Fruit fly (Drosophila melanogaster) Kc167 (cell line): Measurements from ENCODE around the gene CG43249.

Source experiments
- Myc ChIP-seq: fragments of >200 bp; optimal IDR thresholded peaks from 2 replicates; lab custom pipeline; 2017; ENCODE audit warnings: missing external identifiers
- h ChIP-seq: fragments of >200 bp; optimal IDR thresholded peaks from 3 replicates; lab custom pipeline; 2018; ENCODE audit warnings: missing external identifiers
- insv ChIP-seq: fragments of >200 bp; optimal IDR thresholded peaks from 3 replicates; lab custom pipeline; 2018; ENCODE audit warnings: missing external identifiers
- psq ChIP-seq: fragments of >200 bp; optimal IDR thresholded peaks from 2 replicates; lab custom pipeline; 2017; ENCODE audit warnings: missing external identifiers

dm6 chr3L:16331633-16332032 is 27.6 kb downstream of the CG43249 start, which contains the start of gene retinin:
- no peak for TF ChIP-seq Myc (lab: Kevin White, UChicago)
- no peak for TF ChIP-seq psq
- no peak for TF ChIP-seq h (lab: Kevin White, UChicago)
- TF ChIP-seq insv (lab: Kevin White, UChicago), result no peak
